Worm (Caenorhabditis elegans) whole organism, L2 larva: ENCODE measurements around the gene rpl-29.

Experiments
- lsy-2 ChIP-seq, 2 experiments: fragments of 150-350 bp in 1 of 2; sonication (generic microtip) in 1 of 2; optimal IDR thresholded peaks; 2 replicates each; lab custom pipeline; 2014 to 2017; ENCODE audit warnings: missing biosample characterization in 2 of 2, missing genetic modification characterization in 2 of 2
- nhr-12 ChIP-seq: fragments of 150-350 bp; optimal IDR thresholded peaks from 2 replicates; lab custom pipeline; 2014; ENCODE audit warnings: missing biosample characterization, missing genetic modification characterization
- nhr-25 ChIP-seq: fragments of 150-350 bp; sonication (generic microtip); optimal IDR thresholded peaks from 3 replicates; lab custom pipeline; 2014; ENCODE audit warnings: missing biosample characterization, missing genetic modification characterization

- TF ChIP-seq lsy-2 (tag; optimal IDR thresholded peaks at IDR 0.05; lab: Kevin White, UChicago) (peak; percentile 6 to 73), nhr-12 (tag; lab: Kevin White, UChicago) (no peak), nhr-25 (no peak)
These were observed 4.3 kb upstream of the rpl-29 start for ce11 chrIV:13877707-13878106.
